Worm (Caenorhabditis elegans): ENCODE data around the gene thn-2.

DNA sequence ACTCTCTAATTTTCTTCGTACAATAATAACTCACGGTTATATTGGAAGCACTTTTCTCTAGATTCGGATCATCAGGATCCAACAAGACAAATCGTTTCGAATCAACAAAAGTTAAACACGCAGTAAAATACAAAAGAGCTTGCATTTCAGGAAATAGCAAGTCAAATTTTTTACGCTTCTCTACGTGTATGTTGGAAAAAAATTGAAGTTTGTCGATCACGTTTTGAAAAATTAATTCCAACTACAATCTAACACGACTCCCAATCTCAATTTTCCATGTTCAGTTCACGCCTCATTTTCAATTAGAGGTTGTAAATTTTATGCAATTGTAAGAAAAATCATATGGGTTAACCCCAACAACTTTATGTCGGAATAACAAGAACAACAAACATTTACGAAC is 7.0 kb downstream of the thn-2 start, which contains the start of gene spe-45:
- TF ChIP-seq lin-13 (tag; optimal IDR thresholded peaks at IDR 0.05) (no peak), zip-8 (tag; optimal IDR thresholded peaks at IDR 0.05) (no peak), blmp-1 (tag; optimal IDR thresholded peaks at IDR 0.05) (no peak), nhr-12 (tag; optimal IDR thresholded peaks at IDR 0.05) (no peak), ceh-43 (GFP tag; optimal IDR thresholded peaks at IDR 0.05) (no peak), pha-4 (tag; optimal IDR thresholded peaks at IDR 0.05) (no peak)

All from whole organism, mixed stage, embryonic.